Worm (Caenorhabditis elegans) whole organism, early embryonic: ENCODE measurements around the gene C50H2.7.

ENCODE experiments used
- ama-1 ChIP-seq: fragments of 150-350 bp; optimal IDR thresholded peaks from 2 replicates; lab custom pipeline; 2014
- ceh-13 ChIP-seq: fragments of 200-800 bp; sonication (Bioruptor generic); optimal IDR thresholded peaks from 2 replicates; lab custom pipeline; 2018; ENCODE audit warnings: mild to moderate bottlenecking, missing genetic modification characterization, missing compliant biosample characterization
- ceh-36 ChIP-seq: sonication (generic microtip); optimal IDR thresholded peaks from 2 replicates; lab custom pipeline; 2016; ENCODE audit warnings: missing genetic modification characterization, inconsistent platforms, missing compliant biosample characterization
- ets-7 ChIP-seq: sonication (generic microtip); optimal IDR thresholded peaks from 2 replicates; lab custom pipeline; 2016; ENCODE audit warnings: missing genotype, missing genetic modification characterization, missing compliant biosample characterization
- tbx-11 ChIP-seq: fragments of 200-800 bp; sonication (Bioruptor generic); IDR thresholded peaks from 2 replicates; pipeline ENCODE4 v1.3.6; 2022; ENCODE audit warnings: missing genetic modification characterization, missing compliant biosample characterization

DNA sequence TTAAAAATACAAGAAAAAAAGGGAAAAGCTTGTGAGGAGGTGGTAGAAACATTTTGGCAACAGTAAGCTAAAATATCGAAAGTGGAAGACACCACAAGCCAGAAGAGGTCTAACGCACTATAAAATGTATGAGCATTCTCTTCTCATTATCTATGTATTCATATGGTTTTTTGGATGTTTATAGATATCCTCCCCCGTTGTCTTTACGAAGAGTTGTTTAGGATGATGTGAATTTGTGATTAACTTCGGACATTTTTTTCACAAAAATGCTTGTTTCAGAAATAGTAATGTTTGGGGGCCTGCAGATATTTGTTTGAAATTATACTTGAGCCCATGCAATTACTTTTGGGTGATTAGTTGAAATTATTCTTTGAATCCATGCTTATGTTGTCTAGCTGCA is 7.6 kb upstream of the C50H2.7 start, which contains the start of gene mec-9:
- no peak for TF ChIP-seq ama-1 (lab: Kevin White, UChicago)
- TF ChIP-seq ceh-13 (GFP tag; lab: Kevin White, UChicago) = no peak
- no peak for TF ChIP-seq ceh-36
- TF ChIP-seq tbx-11 = no peak
- no peak for TF ChIP-seq ets-7 (tag; lab: Kevin White, UChicago)
